Worm (Caenorhabditis elegans) whole organism, late embryonic: ENCODE data around the gene F52E1.2.

Experiments
- ceh-24 ChIP-seq: sonication (generic microtip); optimal IDR thresholded peaks from 2 replicates; lab custom pipeline; 2016; ENCODE audit warnings: mild to moderate bottlenecking, missing genetic modification characterization, missing compliant biosample characterization
- eyg-1 ChIP-seq: sonication (generic microtip); optimal IDR thresholded peaks from 2 replicates; lab custom pipeline; 2016; ENCODE audit warnings: missing genotype, missing genetic modification characterization, missing compliant biosample characterization
- fax-1 ChIP-seq: sonication (generic microtip); optimal IDR thresholded peaks from 2 replicates; lab custom pipeline; 2016; ENCODE audit warnings: missing genotype, missing genetic modification characterization, missing compliant biosample characterization
- lim-6 ChIP-seq: sonication (generic microtip); optimal IDR thresholded peaks from 2 replicates; lab custom pipeline; 2016; ENCODE audit warnings: missing genetic modification characterization, missing compliant biosample characterization
- pqm-1 ChIP-seq: sonication (generic microtip); optimal IDR thresholded peaks from 2 replicates; lab custom pipeline; 2016; ENCODE audit warnings: missing genetic modification characterization, missing compliant biosample characterization
- ref-2 ChIP-seq: sonication (generic microtip); optimal IDR thresholded peaks from 2 replicates; lab custom pipeline; 2016; ENCODE audit warnings: missing genetic modification characterization, missing compliant biosample characterization
- tbx-2 ChIP-seq: sonication (generic microtip); optimal IDR thresholded peaks from 2 replicates; lab custom pipeline; 2016; ENCODE audit warnings: missing genetic modification characterization, missing compliant biosample characterization
- zip-5 ChIP-seq: sonication (generic microtip); optimal IDR thresholded peaks from 2 replicates; lab custom pipeline; 2016; ENCODE audit warnings: missing genetic modification characterization, missing compliant biosample characterization

DNA sequence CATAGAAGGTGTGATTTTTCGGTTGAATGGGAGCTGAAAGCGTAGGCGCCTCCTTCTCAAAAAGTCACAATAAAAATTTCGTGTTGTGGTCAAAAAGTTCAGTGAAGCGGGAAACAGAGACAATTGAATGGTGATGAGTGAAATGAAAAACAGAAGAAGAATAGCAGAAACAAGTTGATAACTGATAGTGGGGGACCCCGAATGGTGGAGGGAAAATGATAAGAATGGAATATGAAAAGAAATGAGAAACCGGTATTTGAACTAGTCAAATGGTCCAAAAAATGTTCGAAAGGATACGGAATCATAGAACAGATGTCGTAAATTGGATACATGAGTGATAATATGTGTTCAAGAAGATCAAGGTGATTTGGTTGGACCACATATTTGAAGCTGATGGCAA, 6.1 kb upstream of the F52E1.2 start:
- TF ChIP-seq fax-1 (tag; lab: Kevin White, UChicago) (no peak), eyg-1 (tag; lab: Kevin White, UChicago) (no peak), zip-5 (tag; lab: Kevin White, UChicago) (no peak), ceh-24 (no peak), tbx-2 (tag; lab: Kevin White, UChicago) (no peak), pqm-1 (no peak), ref-2 (tag; lab: Kevin White, UChicago) (no peak), lim-6 (no peak)
